Worm (Caenorhabditis elegans) whole organism, young adult: Measurements from ENCODE around the gene lmp-1.

Source experiments
- B0336.3 ChIP-seq: fragments of 200-800 bp; sonication (Bioruptor generic); IDR thresholded peaks from 2 replicates; pipeline ENCODE4 v1.3.6; 2022; ENCODE audit warnings: missing genetic modification characterization, missing compliant biosample characterization
- F10E7.11 ChIP-seq: sonication (generic microtip); optimal IDR thresholded peaks from 2 replicates; lab custom pipeline; 2017; ENCODE audit warnings: mild to moderate bottlenecking, missing genetic modification characterization, moderate library complexity, missing compliant biosample characterization
- K12H6.12 ChIP-seq: fragments of 200-800 bp; sonication (Bioruptor generic); optimal IDR thresholded peaks from 2 replicates; lab custom pipeline; 2018; ENCODE audit warnings: mild to moderate bottlenecking, missing genetic modification characterization, missing compliant biosample characterization
- Y53F4B.3 ChIP-seq: fragments of 200-800 bp; sonication (Bioruptor generic); IDR thresholded peaks from 2 replicates; pipeline ENCODE4 v1.3.6; 2022; ENCODE audit warnings: missing genetic modification reagents, missing genetic modification characterization, missing compliant biosample characterization
- Y79H2A.3 ChIP-seq: fragments of 200-800 bp; sonication (Bioruptor generic); conservative IDR thresholded peaks from 2 replicates; pipeline ENCODE4 v1.3.6; 2022; ENCODE audit warnings: missing genetic modification reagents, missing genetic modification characterization, missing compliant biosample characterization
- Y95B8A.8 ChIP-seq: fragments of 200-800 bp; sonication (Bioruptor generic); IDR thresholded peaks from 2 replicates; pipeline ENCODE4 v1.3.6; 2022; ENCODE audit warnings: missing genetic modification reagents, missing genetic modification characterization, missing compliant biosample characterization
- ZK185.1 ChIP-seq: sonication (generic microtip); optimal IDR thresholded peaks from 2 replicates; lab custom pipeline; 2016; ENCODE audit warnings: mild to moderate bottlenecking, missing genetic modification characterization, missing compliant biosample characterization; ENCODE audit not compliant: poor library complexity, severe bottlenecking
- ama-1 ChIP-seq, 3 experiments: fragments of 150-350 bp in 1 of 3; sonication (generic microtip) in 2 of 3; optimal IDR thresholded peaks; 2 replicates each; lab custom pipeline; 2014 to 2018; ENCODE audit warnings: missing biosample characterization in 2 of 3, missing genetic modification characterization in 2 of 3, missing genetic modification reagents in 2 of 3
- aptf-2 ChIP-seq: fragments of 200-800 bp; sonication (Bioruptor generic); conservative IDR thresholded peaks from 2 replicates; pipeline ENCODE4 v1.3.6; 2022; ENCODE audit warnings: missing genetic modification reagents, missing genetic modification characterization, missing compliant biosample characterization
- athp-1 ChIP-seq: sonication (generic microtip); optimal IDR thresholded peaks from 2 replicates; lab custom pipeline; 2017; ENCODE audit warnings: mild to moderate bottlenecking, missing genetic modification characterization, missing compliant biosample characterization
- ceh-100 ChIP-seq: fragments of 200-800 bp; sonication (Bioruptor generic); IDR thresholded peaks from 2 replicates; pipeline ENCODE4 v1.3.6; 2022; ENCODE audit warnings: missing genetic modification reagents, missing genetic modification characterization, missing compliant biosample characterization
- ceh-58 ChIP-seq: fragments of 200-800 bp; sonication (Bioruptor generic); IDR thresholded peaks from 2 replicates; pipeline ENCODE4 v1.3.6; 2022; ENCODE audit warnings: missing genetic modification characterization, missing compliant biosample characterization
- ceh-79 ChIP-seq: sonication (generic microtip); optimal IDR thresholded peaks from 2 replicates; lab custom pipeline; 2017; ENCODE audit warnings: mild to moderate bottlenecking, missing genetic modification characterization, missing compliant biosample characterization
- ceh-91 ChIP-seq: fragments of 200-800 bp; sonication (Bioruptor generic); IDR thresholded peaks from 2 replicates; pipeline ENCODE4 v1.3.6; 2022; ENCODE audit warnings: missing genetic modification reagents, missing genetic modification characterization, missing compliant biosample characterization
- efl-1 ChIP-seq: fragments of 150-350 bp; optimal IDR thresholded peaks from 2 replicates; lab custom pipeline; 2014; ENCODE audit warnings: missing biosample characterization, missing genetic modification reagents, missing genetic modification characterization
- egrh-3 ChIP-seq: fragments of 200-800 bp; sonication (Bioruptor generic); IDR thresholded peaks from 2 replicates; pipeline ENCODE4 v1.3.6; 2022; ENCODE audit warnings: missing genetic modification reagents, missing genetic modification characterization, missing compliant biosample characterization
- ets-4 ChIP-seq: fragments of 200-800 bp; sonication (Bioruptor generic); optimal IDR thresholded peaks from 2 replicates; lab custom pipeline; 2018; ENCODE audit warnings: mild to moderate bottlenecking, missing genetic modification characterization, missing compliant biosample characterization
- him-1 ChIP-seq: sonication (generic microtip); optimal IDR thresholded peaks from 2 replicates; lab custom pipeline; 2016; ENCODE audit warnings: missing genotype, missing genetic modification reagents, missing genetic modification characterization, missing compliant biosample characterization
- hlh-26 ChIP-seq: fragments of 200-800 bp; sonication (Bioruptor generic); conservative IDR thresholded peaks from 2 replicates; pipeline ENCODE4 v1.3.6; 2022; ENCODE audit warnings: missing genetic modification reagents, missing genetic modification characterization, missing compliant biosample characterization
- hmg-1.2 ChIP-seq: fragments of 200-800 bp; sonication (Bioruptor generic); IDR thresholded peaks from 2 replicates; pipeline ENCODE4 v1.3.6; 2022; ENCODE audit warnings: missing genetic modification reagents, missing genetic modification characterization, missing compliant biosample characterization
- lin-26 ChIP-seq: fragments of 200-800 bp; sonication (Bioruptor generic); IDR thresholded peaks from 2 replicates; pipeline ENCODE4 v1.3.6; 2022; ENCODE audit warnings: missing genetic modification reagents, missing genetic modification characterization, missing compliant biosample characterization
- madf-8 ChIP-seq: fragments of 200-800 bp; sonication (Bioruptor generic); conservative IDR thresholded peaks from 2 replicates; pipeline ENCODE4 v1.3.6; 2022; ENCODE audit warnings: missing genetic modification reagents, missing genetic modification characterization, missing compliant biosample characterization
- mes-4 ChIP-seq: sonication (generic microtip); optimal IDR thresholded peaks from 2 replicates; lab custom pipeline; 2016; ENCODE audit warnings: missing genotype, missing genetic modification characterization, missing compliant biosample characterization
- nfya-1 ChIP-seq: sonication (generic microtip); optimal IDR thresholded peaks from 2 replicates; lab custom pipeline; 2017; ENCODE audit warnings: antibody characterized with exemption, missing compliant biosample characterization, missing genetic modification characterization, borderline replicate concordance; ENCODE audit not compliant: insufficient read depth
- nhr-120 ChIP-seq: fragments of 200-800 bp; sonication (Bioruptor generic); IDR thresholded peaks from 2 replicates; pipeline ENCODE4 v1.3.6; 2022; ENCODE audit warnings: missing genetic modification characterization, missing compliant biosample characterization
- rcor-1 ChIP-seq: fragments of 200-800 bp; sonication (Bioruptor generic); IDR thresholded peaks from 2 replicates; pipeline ENCODE4 v1.3.6; 2022; ENCODE audit warnings: missing genetic modification reagents, missing genetic modification characterization, missing compliant biosample characterization
- rec-8 ChIP-seq, 2 experiments: sonication (generic microtip); optimal IDR thresholded peaks; 2 replicates each; lab custom pipeline; 2016; ENCODE audit warnings: mild to moderate bottlenecking in 2 of 2, missing genetic modification characterization in 2 of 2, missing genetic modification reagents in 2 of 2, missing genotype in 2 of 2, missing biosample characterization in 1 of 2, missing compliant biosample characterization in 1 of 2, moderate library complexity in 1 of 2
- rpc-1 ChIP-seq, 2 experiments: fragments of 150-350 bp in 1 of 2; sonication (generic microtip) in 1 of 2; optimal IDR thresholded peaks; 2 replicates each; lab custom pipeline; 2014 to 2018; ENCODE audit warnings: missing biosample characterization in 1 of 2, missing genetic modification characterization in 1 of 2, missing genetic modification reagents in 1 of 2, missing genotype in 1 of 2
- sdz-38 ChIP-seq: sonication (generic microtip); optimal IDR thresholded peaks from 2 replicates; lab custom pipeline; 2016; ENCODE audit warnings: missing genotype, missing genetic modification characterization, missing compliant biosample characterization
- snpc-1.1 ChIP-seq: sonication (generic microtip); optimal IDR thresholded peaks from 2 replicates; lab custom pipeline; 2017; ENCODE audit warnings: missing genetic modification characterization, mild to moderate bottlenecking, missing compliant biosample characterization, antibody characterized with exemption, moderate library complexity, missing genotype, missing genetic modification reagents; ENCODE audit not compliant: insufficient read depth
- somi-1 ChIP-seq: fragments of 200-800 bp; sonication (Bioruptor generic); optimal IDR thresholded peaks from 2 replicates; lab custom pipeline; 2018; ENCODE audit warnings: mild to moderate bottlenecking, missing genetic modification characterization, missing compliant biosample characterization
- sptf-2 ChIP-seq: fragments of 200-800 bp; sonication (Bioruptor generic); optimal IDR thresholded peaks from 2 replicates; lab custom pipeline; 2018; ENCODE audit warnings: mild to moderate bottlenecking, missing genetic modification characterization, missing compliant biosample characterization
- tbx-9 ChIP-seq: sonication (generic microtip); optimal IDR thresholded peaks from 2 replicates; lab custom pipeline; 2016; ENCODE audit warnings: borderline replicate concordance, missing genetic modification characterization, inconsistent platforms, missing compliant biosample characterization
- unc-130 ChIP-seq: sonication (generic microtip); optimal IDR thresholded peaks from 2 replicates; lab custom pipeline; 2016; ENCODE audit warnings: missing genetic modification reagents, missing genetic modification characterization, missing compliant biosample characterization
- ztf-22 ChIP-seq: fragments of 200-800 bp; sonication (Bioruptor generic); optimal IDR thresholded peaks from 2 replicates; lab custom pipeline; 2018; ENCODE audit warnings: mild to moderate bottlenecking, missing genetic modification characterization, moderate library complexity, missing compliant biosample characterization
- ztf-26 ChIP-seq: sonication (generic microtip); optimal IDR thresholded peaks from 2 replicates; lab custom pipeline; 2017; ENCODE audit warnings: missing genetic modification characterization, missing compliant biosample characterization
- ztf-28 ChIP-seq: fragments of 200-800 bp; sonication (Bioruptor generic); IDR thresholded peaks from 2 replicates; pipeline ENCODE4 v1.3.6; 2022; ENCODE audit warnings: missing genetic modification reagents, missing genetic modification characterization, missing compliant biosample characterization
- ztf-3 ChIP-seq: fragments of 200-800 bp; sonication (Bioruptor generic); optimal IDR thresholded peaks from 2 replicates; lab custom pipeline; 2018; ENCODE audit warnings: mild to moderate bottlenecking, missing genetic modification characterization, missing compliant biosample characterization
- ztf-6 ChIP-seq: fragments of 200-800 bp; sonication (Bioruptor generic); IDR thresholded peaks from 2 replicates; pipeline ENCODE4 v1.3.6; 2022; ENCODE audit warnings: missing genetic modification reagents, missing genetic modification characterization, missing compliant biosample characterization

The lmp-1 gene

DNA sequence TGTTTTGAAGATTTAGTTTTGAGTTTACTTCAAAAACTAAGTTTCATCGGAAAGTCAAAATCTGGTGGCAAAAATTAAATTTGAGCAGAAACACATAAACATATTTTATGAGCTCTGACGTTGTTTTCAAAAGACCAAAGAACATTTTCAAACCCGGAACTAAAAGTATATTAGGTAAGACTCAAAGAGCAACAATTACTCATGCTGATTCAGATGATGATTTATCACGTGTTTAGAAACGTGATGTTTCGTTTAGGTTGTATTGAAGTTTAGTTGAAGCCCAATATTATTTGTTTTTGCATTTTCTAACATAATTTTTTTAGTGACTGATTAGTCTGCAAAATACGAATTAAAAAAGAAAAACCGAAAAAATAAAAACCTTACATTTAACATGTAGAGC, 23.7 kb downstream of the lmp-1 start:
- TF ChIP-seq him-1 (tag; lab: Kevin White, UChicago) (no peak), ceh-100 (GFP tag; lab: Robert Waterston, UW) (no peak), efl-1 (GFP tag; lab: Kevin White, UChicago) (no peak), ets-4 (GFP tag; lab: Kevin White, UChicago) (no peak), unc-130 (GFP tag; lab: Kevin White, UChicago) (no peak), rec-8 (tag; optimal IDR thresholded peaks at IDR 0.05; lab: Kevin White, UChicago) (no peak), somi-1 (GFP tag; lab: Kevin White, UChicago) (no peak)

DNA sequence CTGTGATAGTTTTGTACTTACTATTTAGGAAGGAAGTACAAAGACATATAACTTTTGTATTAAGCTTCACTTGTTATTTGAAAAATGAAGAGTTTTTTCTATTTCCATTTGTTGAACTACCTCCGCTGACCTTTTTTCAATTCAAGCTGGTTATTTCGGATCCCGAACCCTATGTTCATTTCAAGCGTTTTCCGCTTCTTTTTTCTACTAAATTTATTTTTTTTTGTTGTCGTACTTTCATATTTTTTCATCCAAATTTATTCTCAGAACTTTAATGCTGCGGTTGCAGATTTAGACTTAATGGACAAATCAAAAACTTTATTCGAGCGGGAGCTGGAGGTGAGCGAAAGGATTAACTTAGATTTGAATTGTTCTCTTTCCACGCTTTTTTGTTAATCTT, 27.5 kb downstream of the lmp-1 start, which contains the start of gene C03B1.6:
Gene C03B1.6 (plus strand): TSS at position 301 of the 400 bp plus-strand sequence.
- TF ChIP-seq rcor-1 (GFP tag; lab: Robert Waterston, UW) (no peak), lin-26 (GFP tag; lab: Robert Waterston, UW) (no peak), nhr-120 (GFP tag; lab: Robert Waterston, UW) (no peak)

DNA sequence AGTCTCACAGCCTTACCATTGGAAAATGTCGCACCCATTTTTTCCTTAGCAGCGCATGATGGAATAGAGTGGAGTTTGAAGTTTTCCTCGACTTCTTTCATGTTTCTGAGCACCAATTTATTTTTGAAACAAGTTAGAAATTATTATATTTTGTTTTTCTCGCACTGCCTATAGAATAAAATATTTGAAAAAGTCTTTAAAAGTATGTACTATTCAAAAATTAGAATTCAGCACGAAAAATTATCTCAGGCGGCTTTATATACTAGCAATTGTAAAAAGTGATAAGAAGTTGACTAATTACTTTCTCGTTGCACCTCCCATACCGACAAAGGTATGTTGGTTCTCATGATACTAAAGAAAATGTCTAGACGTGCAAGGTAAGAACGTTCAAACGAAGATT, 30.5 kb downstream of the lmp-1 start, which contains the start of gene C03B1.9:
Gene C03B1.9 (minus strand): TSS at position 101 of the 400 bp plus-strand sequence.
- TF ChIP-seq egrh-3 (GFP tag; lab: Robert Waterston, UW) = no peak

DNA sequence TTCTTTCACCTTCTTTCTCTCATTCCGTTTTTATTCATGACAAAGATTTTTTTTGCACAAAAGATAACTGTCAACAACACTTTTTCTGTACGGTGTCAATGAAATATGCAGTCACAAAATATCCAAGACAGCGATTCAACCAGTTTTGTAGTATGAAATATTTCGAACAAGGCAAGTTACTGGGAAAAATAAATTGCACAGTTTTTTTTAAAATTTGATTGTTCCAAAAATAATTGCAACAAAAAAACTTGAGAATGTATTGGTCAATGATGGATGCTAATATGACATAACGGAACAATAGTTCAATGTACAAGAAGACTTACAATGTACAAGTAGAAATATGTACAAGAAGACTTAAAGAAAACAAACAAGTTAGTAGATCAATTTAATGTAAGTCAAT, 31.7 kb downstream of the lmp-1 start:
- TF ChIP-seq athp-1 (tag; lab: Kevin White, UChicago) = no peak
- no peak for TF ChIP-seq hmg-1.2 (GFP tag; lab: Robert Waterston, UW)
- TF ChIP-seq ztf-6 = no peak
- no peak for TF ChIP-seq ceh-79
- TF ChIP-seq somi-1 (GFP tag; lab: Kevin White, UChicago) = no peak
- no peak for TF ChIP-seq F10E7.11
- TF ChIP-seq nfya-1 (tag; lab: Kevin White, UChicago) = no peak
- no peak for TF ChIP-seq sptf-2
- no peak for TF ChIP-seq ceh-58 (GFP tag; lab: Robert Waterston, UW)
- TF ChIP-seq snpc-1.1 (tag; lab: Kevin White, UChicago) = no peak
- TF ChIP-seq ama-1 (optimal IDR thresholded peaks at IDR 0.05; lab: Kevin White, UChicago) = no peak
- no peak for TF ChIP-seq ama-1 (GFP tag; optimal IDR thresholded peaks at IDR 0.05; lab: Kevin White, UChicago)
- TF ChIP-seq hlh-26 (GFP tag; lab: Robert Waterston, UW) = no peak

DNA sequence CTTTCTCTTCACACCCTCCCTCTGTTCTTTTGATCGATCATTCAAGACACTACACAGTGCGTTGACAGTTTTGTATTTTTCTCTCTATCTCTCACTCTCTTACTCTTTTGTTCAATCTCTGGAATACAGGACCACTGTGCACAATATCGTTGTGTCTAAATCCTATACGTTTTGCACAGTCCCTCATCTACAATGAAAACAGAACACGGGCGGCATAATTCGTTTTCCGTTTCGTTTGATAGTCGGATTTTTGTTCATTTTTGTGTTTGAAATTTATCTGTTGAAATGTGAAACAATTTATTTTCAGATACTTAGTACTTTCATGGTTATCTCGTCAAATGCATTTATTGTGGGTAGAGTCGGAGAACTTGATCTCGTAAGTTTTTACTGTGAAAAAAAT, 36.0 kb downstream of the lmp-1 start, which contains the start of gene C03B1.7:
Gene C03B1.7 (plus strand): TSS at position 301 of the 400 bp plus-strand sequence.
- no peak for TF ChIP-seq Y53F4B.3 (GFP tag; lab: Robert Waterston, UW)
- no peak for TF ChIP-seq ztf-28 (GFP tag; lab: Robert Waterston, UW)
- no peak for TF ChIP-seq ceh-79
- TF ChIP-seq snpc-1.1 (tag; lab: Kevin White, UChicago) = no peak
- no peak for TF ChIP-seq tbx-9 (tag; lab: Kevin White, UChicago)
- TF ChIP-seq ztf-22 (GFP tag; lab: Kevin White, UChicago) = no peak
- TF ChIP-seq Y79H2A.3 (GFP tag; lab: Robert Waterston, UW) = no peak
- TF ChIP-seq madf-8 = no peak

DNA sequence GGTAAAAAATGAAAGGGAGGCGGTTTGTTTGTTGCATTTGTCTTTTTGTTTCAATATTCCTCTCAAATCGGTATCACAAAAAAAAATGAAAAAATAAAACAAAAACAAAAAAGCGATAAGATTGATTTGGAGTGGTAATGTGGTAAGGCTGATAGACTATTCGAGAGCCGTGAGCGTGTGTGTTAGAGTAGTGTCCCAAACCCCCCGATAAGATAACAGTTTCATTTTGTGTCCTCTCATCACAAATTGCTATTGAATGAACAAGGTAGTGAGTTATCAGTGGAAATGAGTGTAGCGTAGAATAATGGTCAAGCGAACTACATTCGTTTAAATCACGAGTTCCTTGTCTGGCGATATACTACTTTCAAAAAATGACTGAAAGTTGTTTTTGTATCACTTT, 39.0 kb downstream of the lmp-1 start:
- no peak for TF ChIP-seq ztf-26
- no peak for TF ChIP-seq ztf-3
- no peak for TF ChIP-seq rpc-1 (optimal IDR thresholded peaks at IDR 0.05; lab: Kevin White, UChicago)
- no peak for TF ChIP-seq rpc-1 (tag; optimal IDR thresholded peaks at IDR 0.05; lab: Kevin White, UChicago)
- no peak for TF ChIP-seq ZK185.1 (tag; lab: Kevin White, UChicago)
- TF ChIP-seq Y95B8A.8 (GFP tag; lab: Robert Waterston, UW) = no peak
- no peak for TF ChIP-seq sdz-38 (tag; lab: Kevin White, UChicago)
- TF ChIP-seq ceh-100 (GFP tag; lab: Robert Waterston, UW) = no peak
- no peak for TF ChIP-seq aptf-2 (GFP tag; lab: Robert Waterston, UW)
- no peak for TF ChIP-seq ceh-91 (GFP tag; lab: Robert Waterston, UW)
- TF ChIP-seq K12H6.12 (tag; lab: Kevin White, UChicago) = no peak
- no peak for TF ChIP-seq B0336.3 (GFP tag; lab: Robert Waterston, UW)
- no peak for TF ChIP-seq hlh-26 (GFP tag; lab: Robert Waterston, UW)
- no peak for TF ChIP-seq ceh-79
- no peak for TF ChIP-seq mes-4 (tag; lab: Kevin White, UChicago)
- TF ChIP-seq him-1 (tag; lab: Kevin White, UChicago) = no peak
